Fruit fly (Drosophila melanogaster) Kc167 (cell line): Measurements from ENCODE around the gene Sec24CD.

Experiments
- Myc ChIP-seq: fragments of >200 bp; optimal IDR thresholded peaks from 2 replicates; lab custom pipeline; 2017; ENCODE audit warnings: missing external identifiers
- Sin3A ChIP-seq: fragments of >200 bp; optimal IDR thresholded peaks from 2 replicates; lab custom pipeline; 2018; ENCODE audit warnings: missing external identifiers
- insv ChIP-seq: fragments of >200 bp; optimal IDR thresholded peaks from 3 replicates; lab custom pipeline; 2018; ENCODE audit warnings: missing external identifiers

DNA sequence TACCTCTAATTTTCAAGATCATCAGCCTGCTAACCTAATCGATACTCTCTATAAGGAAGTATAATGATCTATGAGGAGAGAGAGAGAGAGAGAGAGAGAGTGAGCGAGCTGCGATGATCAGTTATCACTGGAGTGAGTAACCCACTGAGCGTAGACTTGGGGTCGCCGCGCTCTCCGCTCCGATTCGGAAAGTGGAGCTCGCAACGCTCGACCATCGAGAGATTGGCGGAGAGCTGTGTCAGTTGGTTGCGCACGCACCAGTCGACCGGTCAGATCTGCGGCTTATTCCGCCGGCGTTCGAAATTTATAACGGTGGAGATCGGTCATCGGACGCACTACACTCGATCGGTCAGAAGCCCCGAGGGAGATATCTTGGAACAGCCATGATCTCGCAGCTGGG lies 5.5 kb upstream of the Sec24CD start, which contains the start of gene CG4267:
- no peak for TF ChIP-seq insv (lab: Kevin White, UChicago)
- no peak for TF ChIP-seq Sin3A (lab: Kevin White, UChicago)
- TF ChIP-seq Myc = no peak
